Worm (Caenorhabditis elegans) whole organism, L4 larva: ENCODE measurements around the gene unc-36.

ENCODE experiments used
- D1046.2 ChIP-seq: fragments of 200-800 bp; sonication (Bioruptor generic); IDR thresholded peaks from 2 replicates; pipeline ENCODE4 v1.3.6; 2022; ENCODE audit warnings: missing genetic modification characterization, missing compliant biosample characterization
- F26F4.8 ChIP-seq: fragments of 200-800 bp; sonication (Bioruptor generic); conservative IDR thresholded peaks from 2 replicates; pipeline ENCODE4 v1.3.6; 2022; ENCODE audit warnings: missing genetic modification characterization, missing compliant biosample characterization
- F49E8.2 ChIP-seq: sonication (generic microtip); optimal IDR thresholded peaks from 2 replicates; lab custom pipeline; 2016; ENCODE audit warnings: missing compliant biosample characterization, mild to moderate bottlenecking, missing genetic modification characterization, borderline replicate concordance
- T20F7.1 ChIP-seq: fragments of 200-800 bp; sonication (Bioruptor generic); optimal IDR thresholded peaks from 2 replicates; lab custom pipeline; 2018; ENCODE audit warnings: mild to moderate bottlenecking, missing genetic modification characterization, missing compliant biosample characterization
- Y105C5A.15 ChIP-seq: fragments of 200-800 bp; sonication (Bioruptor generic); IDR thresholded peaks from 2 replicates; pipeline ENCODE4 v1.3.6; 2022; ENCODE audit warnings: missing genetic modification characterization, missing compliant biosample characterization
- ZK337.2 ChIP-seq: fragments of 200-800 bp; sonication (Bioruptor generic); IDR thresholded peaks from 2 replicates; pipeline ENCODE4 v1.3.6; 2022; ENCODE audit warnings: missing genetic modification reagents, missing genetic modification characterization, missing compliant biosample characterization
- aha-1 ChIP-seq: fragments of 150-350 bp; peaks from one replicate; lab custom pipeline; 2014; ENCODE audit warnings: missing biosample characterization, missing genetic modification characterization
- ama-1 ChIP-seq: fragments of 150-350 bp; optimal IDR thresholded peaks from 2 replicates; lab custom pipeline; 2014; ENCODE audit warnings: inconsistent platforms, mixed read lengths
- ceh-44 ChIP-seq: fragments of 200-800 bp; sonication (Bioruptor generic); IDR thresholded peaks from 2 replicates; pipeline ENCODE4 v1.3.6; 2022; ENCODE audit warnings: missing genetic modification reagents, missing genetic modification characterization, missing compliant biosample characterization
- ceh-82 ChIP-seq: sonication (generic microtip); optimal IDR thresholded peaks from 2 replicates; lab custom pipeline; 2017; ENCODE audit warnings: missing biosample characterization, missing genetic modification characterization
- ces-1 ChIP-seq: fragments of 150-350 bp; sonication (generic microtip); optimal IDR thresholded peaks from 4 replicates; lab custom pipeline; 2014; ENCODE audit warnings: missing biosample characterization, missing genetic modification reagents, missing genetic modification characterization
- cey-2 ChIP-seq: sonication (generic microtip); optimal IDR thresholded peaks from 3 replicates; lab custom pipeline; 2017; ENCODE audit warnings: missing genetic modification characterization, mild to moderate bottlenecking, missing compliant biosample characterization, antibody characterized with exemption, borderline replicate concordance; ENCODE audit not compliant: insufficient read depth
- ctbp-1 ChIP-seq: fragments of 200-800 bp; sonication (Bioruptor generic); IDR thresholded peaks from 2 replicates; pipeline ENCODE4 v1.3.6; 2022; ENCODE audit warnings: missing genetic modification reagents, missing genetic modification characterization, missing compliant biosample characterization
- daf-12 ChIP-seq: fragments of 150-350 bp; optimal IDR thresholded peaks from 2 replicates; lab custom pipeline; 2014; ENCODE audit warnings: missing biosample characterization, missing genetic modification reagents, missing genetic modification characterization
- dmd-6 ChIP-seq: fragments of 200-800 bp; sonication (Bioruptor generic); IDR thresholded peaks from 2 replicates; pipeline ENCODE4 v1.3.6; 2022; ENCODE audit warnings: missing genetic modification reagents, missing genetic modification characterization, missing compliant biosample characterization
- dmd-9 ChIP-seq: fragments of 200-800 bp; sonication (Bioruptor generic); IDR thresholded peaks from 2 replicates; pipeline ENCODE4 v1.3.6; 2022; ENCODE audit warnings: missing genetic modification reagents, missing genetic modification characterization, missing compliant biosample characterization
- egl-27 ChIP-seq: sonication (generic microtip); optimal IDR thresholded peaks from 3 replicates; lab custom pipeline; 2017; ENCODE audit warnings: missing biosample characterization, missing genetic modification reagents, missing genetic modification characterization
- gei-8 ChIP-seq: fragments of 200-800 bp; sonication (Bioruptor generic); optimal IDR thresholded peaks from 2 replicates; lab custom pipeline; 2018; ENCODE audit warnings: mild to moderate bottlenecking, missing genetic modification characterization, missing compliant biosample characterization
- hmg-1.1 ChIP-seq: fragments of 200-800 bp; sonication (Bioruptor generic); IDR thresholded peaks from 2 replicates; pipeline ENCODE4 v1.3.6; 2022; ENCODE audit warnings: missing genetic modification reagents, missing genetic modification characterization, missing compliant biosample characterization
- lim-7 ChIP-seq: fragments of 200-800 bp; sonication (Bioruptor generic); IDR thresholded peaks from 2 replicates; pipeline ENCODE4 v1.3.6; 2022; ENCODE audit warnings: missing genetic modification characterization, missing compliant biosample characterization
- lin-13 ChIP-seq: fragments of 150-350 bp; optimal IDR thresholded peaks from 2 replicates; lab custom pipeline; 2014; ENCODE audit warnings: missing biosample characterization, missing genetic modification reagents, missing genetic modification characterization
- lin-15B ChIP-seq: fragments of 150-350 bp; sonication (generic microtip); optimal IDR thresholded peaks from 3 replicates; lab custom pipeline; 2014; ENCODE audit warnings: missing biosample characterization, missing genetic modification characterization
- madf-5 ChIP-seq, 2 experiments: fragments of 200-800 bp; sonication (Bioruptor generic); IDR thresholded peaks; 2 replicates each; pipeline ENCODE4 v1.3.6; 2022; ENCODE audit warnings: missing compliant biosample characterization in 2 of 2, missing genetic modification characterization in 2 of 2
- mxl-2 ChIP-seq: fragments of 200-800 bp; sonication (Bioruptor generic); conservative IDR thresholded peaks from 2 replicates; pipeline ENCODE4 v1.3.6; 2022; ENCODE audit warnings: missing genetic modification reagents, missing genetic modification characterization, missing compliant biosample characterization
- nhr-10 ChIP-seq: fragments of 150-350 bp; optimal IDR thresholded peaks from 2 replicates; lab custom pipeline; 2014; ENCODE audit warnings: missing biosample characterization, missing genetic modification characterization
- nhr-11 ChIP-seq: fragments of 150-350 bp; optimal IDR thresholded peaks from 2 replicates; lab custom pipeline; 2014; ENCODE audit warnings: missing biosample characterization, missing genetic modification characterization
- nhr-237 ChIP-seq: sonication (generic microtip); optimal IDR thresholded peaks from 2 replicates; lab custom pipeline; 2017; ENCODE audit warnings: missing biosample characterization, missing genetic modification characterization
- nhr-25 ChIP-seq: sonication (generic microtip); optimal IDR thresholded peaks from 2 replicates; lab custom pipeline; 2017; ENCODE audit warnings: missing genetic modification characterization, mild to moderate bottlenecking, missing compliant biosample characterization, antibody characterized with exemption, moderate library complexity, borderline replicate concordance; ENCODE audit not compliant: insufficient read depth
- nhr-28 ChIP-seq: fragments of 150-350 bp; optimal IDR thresholded peaks from 2 replicates; lab custom pipeline; 2014; ENCODE audit warnings: missing biosample characterization, missing genetic modification characterization
- nhr-6 ChIP-seq: fragments of 150-350 bp; optimal IDR thresholded peaks from 2 replicates; lab custom pipeline; 2014; ENCODE audit warnings: missing biosample characterization, missing genetic modification characterization
- rbr-2 ChIP-seq: sonication (generic microtip); optimal IDR thresholded peaks from 2 replicates; lab custom pipeline; 2016; ENCODE audit warnings: missing genotype, missing genetic modification characterization, missing compliant biosample characterization
- saeg-2 ChIP-seq: fragments of 200-800 bp; sonication (Bioruptor generic); IDR thresholded peaks from 2 replicates; pipeline ENCODE4 v1.3.6; 2022; ENCODE audit warnings: missing genetic modification reagents, missing genetic modification characterization, missing compliant biosample characterization
- spr-3 ChIP-seq: fragments of 200-800 bp; sonication (Bioruptor generic); optimal IDR thresholded peaks from 2 replicates; lab custom pipeline; 2018; ENCODE audit warnings: mild to moderate bottlenecking, missing genetic modification characterization, missing compliant biosample characterization
- tag-97 ChIP-seq: fragments of 200-800 bp; sonication (Bioruptor generic); IDR thresholded peaks from 2 replicates; pipeline ENCODE4 v1.3.6; 2022; ENCODE audit warnings: missing genetic modification characterization, missing compliant biosample characterization
- unc-130 ChIP-seq: sonication (generic microtip); optimal IDR thresholded peaks from 2 replicates; lab custom pipeline; 2016; ENCODE audit warnings: missing genetic modification reagents, missing genetic modification characterization, missing compliant biosample characterization
- vab-7 ChIP-seq: fragments of 200-800 bp; sonication (Bioruptor generic); IDR thresholded peaks from 2 replicates; pipeline ENCODE4 v1.3.6; 2022; ENCODE audit warnings: missing genetic modification reagents, missing genetic modification characterization, missing compliant biosample characterization
- ztf-11 ChIP-seq: fragments of 150-350 bp; optimal IDR thresholded peaks from 2 replicates; lab custom pipeline; 2014; ENCODE audit warnings: missing biosample characterization, missing genetic modification characterization
- ztf-7 ChIP-seq: fragments of 150-350 bp; optimal IDR thresholded peaks from 2 replicates; lab custom pipeline; 2014; ENCODE audit warnings: missing biosample characterization, missing genetic modification characterization

Gene unc-36

DNA sequence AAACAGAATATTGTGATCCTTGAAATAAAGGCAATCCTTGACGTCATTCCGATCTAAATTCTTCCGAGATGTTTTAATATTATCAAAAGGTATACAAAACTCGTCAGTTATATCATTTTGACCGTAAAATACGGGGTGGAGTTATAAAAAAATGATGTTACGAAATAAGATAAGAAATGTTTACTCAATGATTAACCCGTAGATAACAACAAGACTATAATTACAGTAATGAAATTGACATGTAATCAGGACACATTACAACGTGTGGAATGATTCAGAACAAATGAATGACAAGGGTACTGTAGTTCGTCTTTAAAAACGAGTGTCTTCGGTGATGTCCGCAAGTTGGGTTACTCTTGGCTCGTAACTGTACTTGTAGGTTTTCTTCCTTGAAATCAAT is 36.8 kb upstream of the unc-36 start, which contains the start of gene tsp-2 (continued):
- TF ChIP-seq cey-2 (tag; lab: Kevin White, UChicago) (no peak), ceh-82 (tag; lab: Kevin White, UChicago) (no peak), ces-1 (GFP tag; lab: Kevin White, UChicago) (no peak), unc-130 (GFP tag; lab: Kevin White, UChicago) (no peak), Y105C5A.15 (no peak), madf-5 (GFP tag; IDR thresholded peaks at IDR 0.05; lab: Robert Waterston, UW) (no peak), lin-15B (tag; lab: Kevin White, UChicago) (no peak), dmd-6 (GFP tag; lab: Robert Waterston, UW) (peak; percentile 84), daf-12 (tag; lab: Kevin White, UChicago) (no peak), D1046.2 (GFP tag; lab: Robert Waterston, UW) (no peak), ztf-11 (tag; lab: Kevin White, UChicago) (no peak), ZK337.2 (GFP tag; lab: Robert Waterston, UW) (no peak), saeg-2 (GFP tag; lab: Robert Waterston, UW) (no peak), nhr-6 (no peak), nhr-10 (tag; lab: Kevin White, UChicago) (no peak), hmg-1.1 (GFP tag; lab: Robert Waterston, UW) (no peak), T20F7.1 (peak; percentile 17), nhr-28 (tag; lab: Kevin White, UChicago) (peak; percentile 88), ama-1 (lab: Kevin White, UChicago) (no peak), lin-13 (GFP tag; lab: Kevin White, UChicago) (no peak), vab-7 (GFP tag; lab: Robert Waterston, UW) (no peak), mxl-2 (GFP tag; lab: Robert Waterston, UW) (no peak), gei-8 (GFP tag; lab: Kevin White, UChicago) (no peak), egl-27 (no peak)

DNA sequence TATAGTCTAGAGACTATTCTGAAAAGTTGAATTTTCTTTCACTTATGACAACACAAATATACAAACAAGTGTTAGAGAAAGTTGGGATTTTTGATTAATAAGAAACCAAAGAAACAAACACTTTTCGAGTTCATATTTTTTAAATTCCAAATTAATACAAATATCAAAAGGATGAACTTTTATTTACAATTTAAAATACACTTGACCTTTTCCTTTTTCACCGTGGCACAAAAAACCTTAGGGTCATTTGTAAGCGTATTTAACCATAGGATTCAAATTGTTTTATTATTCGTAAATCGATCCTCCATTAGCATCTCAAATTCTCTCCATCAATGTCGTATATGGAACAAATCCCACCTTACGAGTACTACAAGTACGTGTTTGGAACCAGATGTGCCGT is 34.9 kb upstream of the unc-36 start, which contains the start of gene C02F5.5:
C02F5.5 (plus strand) TSS at position 301 of the 400 bp plus-strand sequence.
- TF ChIP-seq saeg-2 (GFP tag; lab: Robert Waterston, UW) = no peak
- no peak for TF ChIP-seq spr-3
- TF ChIP-seq ces-1 (GFP tag; lab: Kevin White, UChicago) = no peak
- no peak for TF ChIP-seq nhr-11 (tag; lab: Kevin White, UChicago)
- TF ChIP-seq nhr-25 (tag; lab: Kevin White, UChicago) = no peak
- no peak for TF ChIP-seq F49E8.2 (tag; lab: Kevin White, UChicago)
- no peak for TF ChIP-seq aha-1 (tag; lab: Kevin White, UChicago)
- no peak for TF ChIP-seq ztf-11 (tag; lab: Kevin White, UChicago)
- TF ChIP-seq rbr-2 = no peak
- no peak for TF ChIP-seq F26F4.8 (GFP tag; lab: Robert Waterston, UW)
- no peak for TF ChIP-seq hmg-1.1 (GFP tag; lab: Robert Waterston, UW)
- TF ChIP-seq ceh-44 = no peak
- no peak for TF ChIP-seq unc-130 (GFP tag; lab: Kevin White, UChicago)
- TF ChIP-seq nhr-237 (tag; lab: Kevin White, UChicago) = no peak
- TF ChIP-seq ctbp-1 (GFP tag; lab: Robert Waterston, UW) = no peak
- no peak for TF ChIP-seq Y105C5A.15
- no peak for TF ChIP-seq tag-97 (GFP tag; lab: Robert Waterston, UW)
- TF ChIP-seq lim-7 (GFP tag; lab: Robert Waterston, UW) = no peak
- TF ChIP-seq ztf-7 (tag; lab: Kevin White, UChicago) = no peak
- TF ChIP-seq dmd-9 (GFP tag; lab: Robert Waterston, UW) = no peak

ce11 chrIII:8235358-8235757 is 34.3 kb upstream of the unc-36 start, which contains the start of gene C02F5.14:
TSS of gene C02F5.14 (minus strand) at chrIII:8235514.
- TF ChIP-seq spr-3 = no peak
